Fruit fly (Drosophila melanogaster): Measurements from ENCODE around the gene Trx2.

Trx2 gene

dm6 chr2L:9594625-9595300, 18.2 kb upstream of the Trx2 start (continued):
- TF ChIP-seq ems (GFP tag; optimal IDR thresholded peaks at IDR 0.05) (no peak), CG12391 (tag; optimal IDR thresholded peaks at IDR 0.05) (peak; percentile 61), Jarid2 (GFP tag; optimal IDR thresholded peaks at IDR 0.05) (no peak), maf-S (GFP tag; optimal IDR thresholded peaks at IDR 0.05) (no peak), sob (GFP tag; IDR thresholded peaks at IDR 0.05) (no peak), chinmo (GFP tag; IDR thresholded peaks at IDR 0.05; ENCODE audit: partially characterized antibody) (no peak), Lhr (GFP tag; optimal IDR thresholded peaks at IDR 0.05) (peak; percentile 12), ttk (GFP tag; IDR thresholded peaks at IDR 0.05) (no peak), CG15601 (tag; optimal IDR thresholded peaks at IDR 0.05) (peak; percentile 43), CG3163 (GFP tag; optimal IDR thresholded peaks at IDR 0.05) (no peak), croc (GFP tag; conservative IDR thresholded peaks at IDR 0.05) (peak; percentile 65), repo (GFP tag; optimal IDR thresholded peaks at IDR 0.05) (no peak), eyg (GFP tag; optimal IDR thresholded peaks at IDR 0.05) (no peak), zen (tag; optimal IDR thresholded peaks at IDR 0.05) (peak; percentile 69), klu (GFP tag; IDR thresholded peaks at IDR 0.05) (no peak), caup (GFP tag; optimal IDR thresholded peaks at IDR 0.05; ENCODE audit: severe bottlenecking) (no peak), lab (GFP tag; optimal IDR thresholded peaks at IDR 0.05) (peak; percentile 9), MESR4 (GFP tag; optimal IDR thresholded peaks at IDR 0.05) (no peak), Deaf1 (tag; optimal IDR thresholded peaks at IDR 0.05) (no peak), az2 (GFP tag; optimal IDR thresholded peaks at IDR 0.05) (peak; percentile 50), fru (optimal IDR thresholded peaks at IDR 0.05) (no peak), CG6272 (GFP tag; IDR thresholded peaks at IDR 0.05) (peak; percentile 44; the same call in 1 of the 2 replicates), gcm2 (GFP tag; optimal IDR thresholded peaks at IDR 0.05) (peak; percentile 4), Fer1 (GFP tag; optimal IDR thresholded peaks at IDR 0.05) (no peak), fd64A (GFP tag; optimal IDR thresholded peaks at IDR 0.05) (no peak), CG10366 (GFP tag; IDR thresholded peaks at IDR 0.05) (no peak), sug (tag; optimal IDR thresholded peaks at IDR 0.05) (no peak), prd (optimal IDR thresholded peaks at IDR 0.05) (no peak), prd (GFP tag; IDR thresholded peaks at IDR 0.05) (peak; percentile 79; the same call in 2 of the 3 replicates), gt (GFP tag; IDR thresholded peaks at IDR 0.05) (no peak), grau (tag; optimal IDR thresholded peaks at IDR 0.05) (peak; percentile 46), CG18011 (GFP tag; optimal IDR thresholded peaks at IDR 0.05) (no peak), CG17568 (GFP tag; optimal IDR thresholded peaks at IDR 0.05) (no peak), CG8290 (GFP tag; optimal IDR thresholded peaks at IDR 0.05) (no peak), CG8290 (tag; optimal IDR thresholded peaks at IDR 0.05) (no peak), CG13894 (tag; optimal IDR thresholded peaks at IDR 0.05) (no peak), Hr51 (GFP tag; optimal IDR thresholded peaks at IDR 0.05) (peak in 1 of 2 experiments; percentile 20), CG1024 (GFP tag; IDR thresholded peaks at IDR 0.05) (0 out of 2 replicates have a peak, but pooled peaks have one; percentile 15), Usf (GFP tag; optimal IDR thresholded peaks at IDR 0.05) (no peak), CG5953 (GFP tag; IDR thresholded peaks at IDR 0.05) (no peak), E2f1 (GFP tag; IDR thresholded peaks at IDR 0.05) (0 out of 2 replicates have a peak, but pooled peaks have one; percentile 21), CG10543 (GFP tag; optimal IDR thresholded peaks at IDR 0.05) (no peak), CG17612 (GFP tag; IDR thresholded peaks at IDR 0.05) (no peak), Ets65A (GFP tag) (no peak), pb (GFP tag; optimal IDR thresholded peaks at IDR 0.05) (no peak), CG18764 (GFP tag; optimal IDR thresholded peaks at IDR 0.05) (peak; percentile 11), disco-r (GFP tag; optimal IDR thresholded peaks at IDR 0.05) (no peak), CG43689 (GFP tag; IDR thresholded peaks at IDR 0.05) (no peak), CG31388 (GFP tag; optimal IDR thresholded peaks at IDR 0.05) (no peak), CG16779 (GFP tag; IDR thresholded peaks at IDR 0.05) (no peak), ato (GFP tag; IDR thresholded peaks at IDR 0.05; ENCODE audit: partially characterized antibody) (no peak)
